Worm (Caenorhabditis elegans) whole organism, L1 larva: ENCODE results near the gene W07G4.5.

Experiments used
- C16A3.4 ChIP-seq: fragments of 150-350 bp; optimal IDR thresholded peaks from 2 replicates; lab custom pipeline; 2014; ENCODE audit warnings: missing biosample characterization, missing genetic modification characterization
- C34B4.2 ChIP-seq: sonication (generic microtip); optimal IDR thresholded peaks from 2 replicates; lab custom pipeline; 2017; ENCODE audit warnings: mild to moderate bottlenecking, missing genetic modification characterization, missing compliant biosample characterization
- F16B12.6 ChIP-seq: fragments of 150-350 bp; optimal IDR thresholded peaks from 2 replicates; lab custom pipeline; 2014; ENCODE audit warnings: missing biosample characterization, missing genetic modification characterization
- aly-2 ChIP-seq: fragments of 150-350 bp; optimal IDR thresholded peaks from 2 replicates; lab custom pipeline; 2014; ENCODE audit warnings: missing biosample characterization, missing genetic modification characterization
- ama-1 ChIP-seq: fragments of 150-350 bp; optimal IDR thresholded peaks from 2 replicates; lab custom pipeline; 2014
- ceh-88 ChIP-seq: fragments of 200-800 bp; sonication (Bioruptor generic); IDR thresholded peaks from 2 replicates; pipeline ENCODE4 v1.3.6; 2022; ENCODE audit warnings: missing genetic modification characterization, missing compliant biosample characterization
- ceh-90 ChIP-seq: sonication (generic microtip); optimal IDR thresholded peaks from 2 replicates; lab custom pipeline; 2016; ENCODE audit warnings: missing genetic modification characterization, missing compliant biosample characterization
- dpl-1 ChIP-seq, 3 experiments: fragments of 150-350 bp in 2 of 3; sonication (generic microtip) in 1 of 3; optimal IDR thresholded peaks; 2 replicates each; lab custom pipeline; 2014 to 2017; ENCODE audit warnings: missing biosample characterization in 3 of 3, missing genetic modification characterization in 3 of 3, missing genetic modification reagents in 3 of 3
- efl-1 ChIP-seq, 4 experiments: fragments of 150-350 bp; optimal IDR thresholded peaks in 3 of 4; peaks in 1 of 4; 1 replicate in 1 of 4; 2 replicates in 3 of 4; lab custom pipeline; 2014; ENCODE audit warnings: missing biosample characterization in 2 of 4, missing genetic modification characterization in 2 of 4, missing genetic modification reagents in 2 of 4
- elt-2 ChIP-seq: sonication (generic microtip); optimal IDR thresholded peaks from 2 replicates; lab custom pipeline; 2016; ENCODE audit warnings: missing genetic modification characterization, mild to moderate bottlenecking, inconsistent platforms, missing compliant biosample characterization, missing genetic modification reagents
- elt-3 ChIP-seq, 6 experiments: fragments of 150-350 bp in 1 of 6; sonication (generic microtip); optimal IDR thresholded peaks; 2 replicates each; lab custom pipeline; 2017 to 2018; ENCODE audit warnings: missing biosample characterization in 6 of 6, missing genetic modification characterization in 6 of 6, inconsistent platforms in 1 of 6
- fkh-10 ChIP-seq: sonication (generic microtip); optimal IDR thresholded peaks from 2 replicates; lab custom pipeline; 2017; ENCODE audit warnings: missing biosample characterization, missing genetic modification reagents, missing genetic modification characterization
- fos-1 ChIP-seq: fragments of 150-350 bp; optimal IDR thresholded peaks from 2 replicates; lab custom pipeline; 2014; ENCODE audit warnings: missing biosample characterization, missing genetic modification characterization
- hlh-17 ChIP-seq: fragments of 200-800 bp; sonication (Bioruptor generic); optimal IDR thresholded peaks from 2 replicates; lab custom pipeline; 2018; ENCODE audit warnings: missing genetic modification characterization, mild to moderate bottlenecking, missing compliant biosample characterization, moderate library complexity, borderline replicate concordance
- hpl-2 ChIP-seq: fragments of 150-350 bp; optimal IDR thresholded peaks from 2 replicates; lab custom pipeline; 2014; ENCODE audit warnings: missing biosample characterization, missing genetic modification reagents, missing genetic modification characterization
- jun-1 ChIP-seq: fragments of 150-350 bp; optimal IDR thresholded peaks from 2 replicates; lab custom pipeline; 2014; ENCODE audit warnings: missing biosample characterization, missing genetic modification reagents, missing genetic modification characterization
- lin-13 ChIP-seq: fragments of 150-350 bp; optimal IDR thresholded peaks from 2 replicates; lab custom pipeline; 2014; ENCODE audit warnings: missing biosample characterization, missing genetic modification reagents, missing genetic modification characterization
- lin-14 ChIP-seq: fragments of 200-800 bp; sonication (Bioruptor generic); optimal IDR thresholded peaks from 2 replicates; lab custom pipeline; 2018; ENCODE audit warnings: mild to moderate bottlenecking, missing genetic modification characterization, moderate library complexity, missing compliant biosample characterization
- lin-15B ChIP-seq: fragments of 150-350 bp; sonication (generic microtip); optimal IDR thresholded peaks from 3 replicates; lab custom pipeline; 2014; ENCODE audit warnings: missing biosample characterization, missing genetic modification characterization
- lin-35 ChIP-seq, 2 experiments: fragments of 150-350 bp; optimal IDR thresholded peaks; 2 replicates each; lab custom pipeline; 2014; ENCODE audit warnings: missing biosample characterization in 2 of 2, missing genetic modification characterization in 2 of 2, missing genetic modification reagents in 2 of 2
- mep-1 ChIP-seq: fragments of 150-350 bp; optimal IDR thresholded peaks from 2 replicates; lab custom pipeline; 2014; ENCODE audit warnings: missing biosample characterization, missing genetic modification characterization
- nhr-11 ChIP-seq: fragments of 150-350 bp; optimal IDR thresholded peaks from 2 replicates; lab custom pipeline; 2014; ENCODE audit warnings: missing biosample characterization, missing genetic modification characterization
- nhr-19 ChIP-seq: fragments of 200-800 bp; sonication (Bioruptor generic); conservative IDR thresholded peaks from 2 replicates; pipeline ENCODE4 v1.3.6; 2022; ENCODE audit warnings: missing genetic modification characterization, missing compliant biosample characterization
- nhr-20 ChIP-seq: sonication (generic microtip); optimal IDR thresholded peaks from 2 replicates; lab custom pipeline; 2016; ENCODE audit warnings: mild to moderate bottlenecking, missing genetic modification characterization, missing compliant biosample characterization
- nhr-28 ChIP-seq: fragments of 150-350 bp; optimal IDR thresholded peaks from 2 replicates; lab custom pipeline; 2014; ENCODE audit warnings: missing biosample characterization, missing genetic modification characterization
- nhr-71 ChIP-seq: sonication (generic microtip); optimal IDR thresholded peaks from 2 replicates; lab custom pipeline; 2016; ENCODE audit warnings: mild to moderate bottlenecking, missing genetic modification characterization, moderate library complexity, missing compliant biosample characterization
- nhr-84 ChIP-seq: sonication (generic microtip); optimal IDR thresholded peaks from 2 replicates; lab custom pipeline; 2017; ENCODE audit warnings: missing biosample characterization, missing genetic modification characterization
- nhr-85 ChIP-seq: sonication (generic microtip); peaks from one replicate; lab custom pipeline; 2016; ENCODE audit warnings: missing genetic modification characterization, inconsistent platforms, missing compliant biosample characterization
- pag-3 ChIP-seq: sonication (generic microtip); optimal IDR thresholded peaks from 2 replicates; lab custom pipeline; 2017; ENCODE audit warnings: missing genetic modification characterization, mild to moderate bottlenecking, missing compliant biosample characterization, antibody characterized with exemption, borderline replicate concordance; ENCODE audit not compliant: insufficient read depth
- pax-3 ChIP-seq: fragments of 200-800 bp; sonication (Bioruptor generic); optimal IDR thresholded peaks from 2 replicates; lab custom pipeline; 2018; ENCODE audit warnings: mild to moderate bottlenecking, missing genetic modification characterization, moderate library complexity, missing compliant biosample characterization
- pqm-1 ChIP-seq: sonication (generic microtip); optimal IDR thresholded peaks from 3 replicates; lab custom pipeline; 2017; ENCODE audit warnings: missing biosample characterization, missing genetic modification characterization
- rnt-1 ChIP-seq: sonication (generic microtip); optimal IDR thresholded peaks from 2 replicates; lab custom pipeline; 2016; ENCODE audit warnings: mild to moderate bottlenecking, missing genetic modification characterization, moderate library complexity, missing compliant biosample characterization
- swsn-7 ChIP-seq: sonication (generic microtip); optimal IDR thresholded peaks from 2 replicates; lab custom pipeline; 2016; ENCODE audit warnings: missing genetic modification characterization, missing compliant biosample characterization
- tbx-2 ChIP-seq: sonication (generic microtip); optimal IDR thresholded peaks from 2 replicates; lab custom pipeline; 2016; ENCODE audit warnings: missing genetic modification characterization, missing compliant biosample characterization
- tlp-1 ChIP-seq: fragments of 150-350 bp; optimal IDR thresholded peaks from 2 replicates; lab custom pipeline; 2014; ENCODE audit warnings: missing biosample characterization, missing genetic modification characterization
- unc-62 ChIP-seq: fragments of 150-350 bp; optimal IDR thresholded peaks from 2 replicates; lab custom pipeline; 2014; ENCODE audit warnings: missing biosample characterization, missing genetic modification reagents, missing genetic modification characterization
- xbp-1 ChIP-seq: sonication (generic microtip); optimal IDR thresholded peaks from 2 replicates; lab custom pipeline; 2016; ENCODE audit warnings: missing genetic modification characterization, missing compliant biosample characterization
- zip-4 ChIP-seq: fragments of 200-800 bp; sonication (Bioruptor generic); optimal IDR thresholded peaks from 2 replicates; lab custom pipeline; 2018; ENCODE audit warnings: mild to moderate bottlenecking, missing genetic modification characterization, moderate library complexity, missing compliant biosample characterization
- ztf-11 ChIP-seq, 2 experiments: sonication (generic microtip); optimal IDR thresholded peaks; 2 replicates each; lab custom pipeline; 2016 to 2017; ENCODE audit warnings: missing genetic modification characterization in 2 of 2, missing biosample characterization in 1 of 2, missing compliant biosample characterization in 1 of 2

W07G4.5 gene

DNA sequence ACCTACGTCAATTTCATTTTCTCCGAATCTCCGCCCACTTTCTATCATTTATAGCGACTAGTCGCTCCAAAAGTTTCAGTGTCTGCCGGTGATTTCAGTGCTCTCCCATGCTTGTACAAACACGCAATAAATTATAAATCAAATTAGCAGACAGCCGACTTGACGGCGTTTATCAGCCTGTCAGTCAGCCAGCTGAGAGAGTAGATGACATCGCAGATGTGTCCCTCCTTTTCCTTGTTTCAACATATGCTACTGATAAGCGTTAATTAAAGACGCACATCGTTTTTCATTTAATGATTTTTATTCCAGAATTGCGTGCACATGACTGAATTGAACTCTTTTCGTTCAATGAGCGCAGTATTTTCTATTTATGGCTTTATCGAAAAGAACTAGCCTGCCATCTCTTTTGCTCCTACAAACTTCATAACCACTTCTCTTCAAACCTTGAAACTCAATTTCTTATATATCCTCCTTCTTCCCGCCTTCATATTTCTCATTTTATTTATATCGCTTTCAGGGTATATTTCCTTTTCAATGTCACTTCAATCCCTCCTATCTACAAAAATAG, 4.5 kb upstream of the W07G4.5 start, which contains the start of gene lap-2:
lap-2 (plus strand) TSS at position 518 of the 568 bp plus-strand sequence.
- TF ChIP-seq dpl-1 (GFP tag; optimal IDR thresholded peaks at IDR 0.05; lab: Kevin White, UChicago) (peak in 1 of 3 experiments; percentile 3), nhr-71 (tag; lab: Kevin White, UChicago) (peak; percentile 54), ceh-88 (GFP tag; lab: Robert Waterston, UW) (no peak), mep-1 (tag; lab: Kevin White, UChicago) (no peak), fos-1 (no peak), fkh-10 (no peak), nhr-28 (no peak), nhr-11 (no peak), efl-1 (optimal IDR thresholded peaks at IDR 0.05; lab: Kevin White, UChicago) (no peak), efl-1 (GFP tag; optimal IDR thresholded peaks at IDR 0.05 in 1 of 2; lab: Kevin White, UChicago) (peak in 1 of 2 experiments; percentile 6), nhr-85 (peak; percentile 19), pqm-1 (peak; percentile 21), swsn-7 (tag; lab: Kevin White, UChicago) (no peak), lin-35 (GFP tag; optimal IDR thresholded peaks at IDR 0.05; lab: Kevin White, UChicago) (peak in 1 of 2 experiments; percentile 39), rnt-1 (tag; lab: Kevin White, UChicago) (no peak), nhr-20 (peak; percentile 29), nhr-19 (GFP tag; lab: Robert Waterston, UW) (0 out of 2 replicates have a peak, but pooled peaks have one; percentile 13), C16A3.4 (tag; lab: Kevin White, UChicago) (no peak), hpl-2 (GFP tag; lab: Kevin White, UChicago) (no peak), jun-1 (peak; percentile 5), lin-14 (GFP tag; lab: Kevin White, UChicago) (peak; percentile 41), ztf-11 (tag; optimal IDR thresholded peaks at IDR 0.05; lab: Kevin White, UChicago) (no peak), ceh-90 (tag; lab: Kevin White, UChicago) (no peak), tlp-1 (tag; lab: Kevin White, UChicago) (no peak), C34B4.2 (tag; lab: Kevin White, UChicago) (no peak), elt-2 (tag; lab: Kevin White, UChicago) (peak; percentile 91)

DNA sequence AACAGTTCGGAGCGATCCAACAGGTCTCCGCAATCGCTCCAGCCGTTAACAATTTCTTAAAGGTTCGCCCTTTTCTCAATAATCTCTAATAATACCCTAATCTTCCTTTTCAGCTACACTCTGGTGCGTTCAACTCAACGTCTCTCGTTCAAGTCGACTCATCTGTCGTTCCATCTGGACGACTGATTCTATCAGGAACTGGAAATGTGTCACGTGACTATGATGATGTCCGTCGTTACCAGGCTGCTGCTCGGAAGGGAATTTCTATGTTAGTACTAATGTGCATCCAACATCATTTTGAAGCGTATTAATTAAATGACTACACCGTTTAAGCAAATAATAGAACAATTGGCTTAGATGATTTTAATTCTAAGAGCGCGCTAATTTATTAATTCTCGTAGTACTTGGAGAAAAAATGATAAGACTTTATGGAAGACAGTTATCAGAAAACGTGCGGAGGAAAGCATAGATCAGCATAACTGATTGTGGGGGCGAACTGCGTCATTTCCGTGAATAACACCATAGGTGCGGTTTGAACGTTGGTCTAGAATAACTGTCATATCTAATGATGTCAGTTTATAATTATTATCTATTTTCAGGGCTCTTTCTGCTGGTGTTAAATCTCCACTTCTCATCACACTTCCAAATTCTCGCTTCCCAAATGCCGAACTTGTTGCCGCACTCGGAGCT, 3.8 kb upstream of the W07G4.5 start:
- TF ChIP-seq aly-2 (no peak), lin-35 (GFP tag; optimal IDR thresholded peaks at IDR 0.05; lab: Kevin White, UChicago) (peak in 1 of 2 experiments; percentile 9), pax-3 (tag; lab: Kevin White, UChicago) (no peak), elt-2 (tag; lab: Kevin White, UChicago) (peak; percentile 62), lin-15B (no peak), jun-1 (peak; percentile 25), swsn-7 (tag; lab: Kevin White, UChicago) (no peak), efl-1 (optimal IDR thresholded peaks at IDR 0.05; lab: Kevin White, UChicago) (no peak), efl-1 (GFP tag; optimal IDR thresholded peaks at IDR 0.05 in 1 of 2; lab: Kevin White, UChicago) (peak in 1 of 2 experiments; percentile 62), F16B12.6 (tag; lab: Kevin White, UChicago) (no peak), hlh-17 (no peak)

DNA sequence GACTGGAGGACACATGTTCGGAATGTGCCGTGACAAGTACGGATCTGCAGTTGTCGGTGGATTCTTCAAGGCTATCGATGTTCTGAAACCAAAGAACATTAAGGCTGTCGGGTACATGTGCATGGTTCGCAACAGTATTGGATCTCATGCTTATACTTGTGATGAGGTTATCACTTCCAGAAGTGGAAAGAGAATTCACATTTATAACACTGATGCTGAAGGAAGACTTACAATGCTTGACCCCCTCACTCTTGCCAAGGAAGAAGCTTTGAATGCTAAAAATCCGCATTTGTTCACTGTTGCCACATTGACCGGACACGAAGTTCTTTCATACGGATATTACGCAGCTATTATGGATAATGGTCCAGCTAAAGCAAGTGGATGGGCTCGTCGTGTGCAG, 2.8 kb upstream of the W07G4.5 start:
- no peak for TF ChIP-seq elt-3 (tag; optimal IDR thresholded peaks at IDR 0.05; lab: Kevin White, UChicago)
- no peak for TF ChIP-seq unc-62 (GFP tag; lab: Kevin White, UChicago)
- TF ChIP-seq dpl-1 (GFP tag; optimal IDR thresholded peaks at IDR 0.05; lab: Kevin White, UChicago), result no peak
- TF ChIP-seq rnt-1 (tag; lab: Kevin White, UChicago), result no peak
- TF ChIP-seq jun-1, result no peak
- TF ChIP-seq tbx-2 (tag; lab: Kevin White, UChicago), result no peak
- TF ChIP-seq zip-4 (GFP tag; lab: Kevin White, UChicago), result no peak
- TF ChIP-seq nhr-84, result no peak
- no peak for TF ChIP-seq nhr-85
- no peak for TF ChIP-seq xbp-1 (tag; lab: Kevin White, UChicago)
- TF ChIP-seq ceh-90 (tag; lab: Kevin White, UChicago), result no peak
- TF ChIP-seq pqm-1, result no peak
- no peak for TF ChIP-seq lin-13 (GFP tag; lab: Kevin White, UChicago)
- TF ChIP-seq ceh-88 (GFP tag; lab: Robert Waterston, UW), result no peak
- no peak for TF ChIP-seq pag-3 (tag; lab: Kevin White, UChicago)
- no peak for TF ChIP-seq ama-1 (lab: Kevin White, UChicago)
- TF ChIP-seq fkh-10, result no peak
